Worm (Caenorhabditis elegans) whole organism, L1 larva: ENCODE measurements around the gene F20B6.9.
"Not testable (repeated sequence)": the region's sequence is repeated elsewhere in the genome, so short reads cannot be mapped to it uniquely, and the experiment has no call there.

ENCODE experiments used
- C16A3.4 ChIP-seq: fragments of 150-350 bp; optimal IDR thresholded peaks from 2 replicates; lab custom pipeline; 2014; ENCODE audit warnings: missing biosample characterization, missing genetic modification characterization
- C34B4.2 ChIP-seq: sonication (generic microtip); optimal IDR thresholded peaks from 2 replicates; lab custom pipeline; 2017; ENCODE audit warnings: mild to moderate bottlenecking, missing genetic modification characterization, missing compliant biosample characterization
- Y116A8C.19 ChIP-seq: sonication (generic microtip); optimal IDR thresholded peaks from 2 replicates; lab custom pipeline; 2016; ENCODE audit warnings: missing compliant biosample characterization, missing genetic modification characterization, borderline replicate concordance
- aha-1 ChIP-seq: fragments of 150-350 bp; optimal IDR thresholded peaks from 2 replicates; lab custom pipeline; 2014; ENCODE audit warnings: missing biosample characterization, missing genetic modification characterization
- alr-1 ChIP-seq: fragments of 200-800 bp; sonication (Bioruptor generic); optimal IDR thresholded peaks from 2 replicates; lab custom pipeline; 2018; ENCODE audit warnings: borderline replicate concordance, mild to moderate bottlenecking, missing genetic modification characterization, missing compliant biosample characterization
- ama-1 ChIP-seq: fragments of 150-350 bp; optimal IDR thresholded peaks from 2 replicates; lab custom pipeline; 2014
- ceh-63 ChIP-seq: fragments of 200-800 bp; sonication (Bioruptor generic); optimal IDR thresholded peaks from 2 replicates; lab custom pipeline; 2018; ENCODE audit warnings: mild to moderate bottlenecking, missing genetic modification characterization, missing compliant biosample characterization
- ceh-88 ChIP-seq: fragments of 200-800 bp; sonication (Bioruptor generic); IDR thresholded peaks from 2 replicates; pipeline ENCODE4 v1.3.6; 2022; ENCODE audit warnings: missing genetic modification characterization, missing compliant biosample characterization
- ces-1 ChIP-seq: fragments of 150-350 bp; optimal IDR thresholded peaks from 2 replicates; lab custom pipeline; 2014; ENCODE audit warnings: missing biosample characterization, missing genetic modification reagents, missing genetic modification characterization
- dpl-1 ChIP-seq, 3 experiments: fragments of 150-350 bp in 2 of 3; sonication (generic microtip) in 1 of 3; optimal IDR thresholded peaks; 2 replicates each; lab custom pipeline; 2014 to 2017; ENCODE audit warnings: missing biosample characterization in 3 of 3, missing genetic modification characterization in 3 of 3, missing genetic modification reagents in 3 of 3
- dsc-1 ChIP-seq: sonication (generic microtip); optimal IDR thresholded peaks from 2 replicates; lab custom pipeline; 2016; ENCODE audit warnings: mild to moderate bottlenecking, missing genetic modification characterization, missing compliant biosample characterization
- efl-1 ChIP-seq, 4 experiments: fragments of 150-350 bp; optimal IDR thresholded peaks in 3 of 4; peaks in 1 of 4; 1 replicate in 1 of 4; 2 replicates in 3 of 4; lab custom pipeline; 2014; ENCODE audit warnings: missing biosample characterization in 2 of 4, missing genetic modification characterization in 2 of 4, missing genetic modification reagents in 2 of 4
- efl-3 ChIP-seq: fragments of 200-800 bp; sonication (Bioruptor generic); optimal IDR thresholded peaks from 2 replicates; lab custom pipeline; 2018; ENCODE audit warnings: mild to moderate bottlenecking, missing genetic modification characterization, missing compliant biosample characterization
- egl-27 ChIP-seq, 2 experiments: fragments of 150-350 bp in 1 of 2; sonication (generic microtip); optimal IDR thresholded peaks; 3 replicates each; lab custom pipeline; 2017 to 2018; ENCODE audit warnings: missing biosample characterization in 2 of 2, missing genetic modification characterization in 2 of 2, missing genetic modification reagents in 2 of 2
- elt-2 ChIP-seq: sonication (generic microtip); optimal IDR thresholded peaks from 2 replicates; lab custom pipeline; 2016; ENCODE audit warnings: missing genetic modification characterization, mild to moderate bottlenecking, inconsistent platforms, missing compliant biosample characterization, missing genetic modification reagents
- grh-1 ChIP-seq: fragments of 200-800 bp; sonication (Bioruptor generic); IDR thresholded peaks from 2 replicates; pipeline ENCODE4 v1.3.6; 2022; ENCODE audit warnings: missing genetic modification reagents, missing genetic modification characterization, missing compliant biosample characterization
- hlh-4 ChIP-seq: sonication (generic microtip); optimal IDR thresholded peaks from 2 replicates; lab custom pipeline; 2016; ENCODE audit warnings: mild to moderate bottlenecking, missing genetic modification characterization, missing compliant biosample characterization
- hpl-2 ChIP-seq: fragments of 150-350 bp; optimal IDR thresholded peaks from 2 replicates; lab custom pipeline; 2014; ENCODE audit warnings: missing biosample characterization, missing genetic modification reagents, missing genetic modification characterization
- isw-1 ChIP-seq: fragments of 200-800 bp; sonication (Bioruptor generic); IDR thresholded peaks from 2 replicates; pipeline ENCODE4 v1.3.6; 2022; ENCODE audit warnings: missing genetic modification characterization, missing compliant biosample characterization
- lin-13 ChIP-seq: fragments of 150-350 bp; optimal IDR thresholded peaks from 2 replicates; lab custom pipeline; 2014; ENCODE audit warnings: missing biosample characterization, missing genetic modification reagents, missing genetic modification characterization
- lin-35 ChIP-seq, 2 experiments: fragments of 150-350 bp; optimal IDR thresholded peaks; 2 replicates each; lab custom pipeline; 2014; ENCODE audit warnings: missing biosample characterization in 2 of 2, missing genetic modification characterization in 2 of 2, missing genetic modification reagents in 2 of 2
- lir-3 ChIP-seq: sonication (generic microtip); optimal IDR thresholded peaks from 2 replicates; lab custom pipeline; 2016; ENCODE audit warnings: mild to moderate bottlenecking, missing genetic modification characterization, moderate library complexity, missing compliant biosample characterization; ENCODE audit not compliant: poor library complexity
- mab-9 ChIP-seq: fragments of 200-800 bp; sonication (Bioruptor generic); IDR thresholded peaks from 2 replicates; pipeline ENCODE4 v1.3.6; 2022; ENCODE audit warnings: missing genetic modification reagents, missing genetic modification characterization, missing compliant biosample characterization
- mep-1 ChIP-seq: fragments of 150-350 bp; optimal IDR thresholded peaks from 2 replicates; lab custom pipeline; 2014; ENCODE audit warnings: missing biosample characterization, missing genetic modification characterization
- nhr-11 ChIP-seq: fragments of 150-350 bp; optimal IDR thresholded peaks from 2 replicates; lab custom pipeline; 2014; ENCODE audit warnings: missing biosample characterization, missing genetic modification characterization
- nhr-12 ChIP-seq: sonication (generic microtip); optimal IDR thresholded peaks from 2 replicates; lab custom pipeline; 2017; ENCODE audit warnings: missing biosample characterization, missing genetic modification characterization
- nhr-20 ChIP-seq: sonication (generic microtip); optimal IDR thresholded peaks from 2 replicates; lab custom pipeline; 2016; ENCODE audit warnings: mild to moderate bottlenecking, missing genetic modification characterization, missing compliant biosample characterization
- nhr-47 ChIP-seq: sonication (generic microtip); optimal IDR thresholded peaks from 2 replicates; lab custom pipeline; 2016; ENCODE audit warnings: mild to moderate bottlenecking, missing genetic modification characterization, moderate library complexity, missing compliant biosample characterization
- nhr-71 ChIP-seq: sonication (generic microtip); optimal IDR thresholded peaks from 2 replicates; lab custom pipeline; 2016; ENCODE audit warnings: mild to moderate bottlenecking, missing genetic modification characterization, moderate library complexity, missing compliant biosample characterization
- nhr-77 ChIP-seq: fragments of 150-350 bp; optimal IDR thresholded peaks from 2 replicates; lab custom pipeline; 2014; ENCODE audit warnings: missing biosample characterization, missing genetic modification characterization
- nhr-84 ChIP-seq: sonication (generic microtip); optimal IDR thresholded peaks from 2 replicates; lab custom pipeline; 2017; ENCODE audit warnings: missing biosample characterization, missing genetic modification characterization
- nhr-85 ChIP-seq: sonication (generic microtip); peaks from one replicate; lab custom pipeline; 2016; ENCODE audit warnings: missing genetic modification characterization, inconsistent platforms, missing compliant biosample characterization
- pax-3 ChIP-seq: fragments of 200-800 bp; sonication (Bioruptor generic); optimal IDR thresholded peaks from 2 replicates; lab custom pipeline; 2018; ENCODE audit warnings: mild to moderate bottlenecking, missing genetic modification characterization, moderate library complexity, missing compliant biosample characterization
- rnt-1 ChIP-seq: sonication (generic microtip); optimal IDR thresholded peaks from 2 replicates; lab custom pipeline; 2016; ENCODE audit warnings: mild to moderate bottlenecking, missing genetic modification characterization, moderate library complexity, missing compliant biosample characterization
- skn-1 ChIP-seq: fragments of 150-350 bp; optimal IDR thresholded peaks from 2 replicates; lab custom pipeline; 2014; ENCODE audit warnings: missing biosample characterization, missing genetic modification characterization
- snpc-4 ChIP-seq: fragments of 150-350 bp; optimal IDR thresholded peaks from 2 replicates; lab custom pipeline; 2014; ENCODE audit warnings: missing biosample characterization, missing genetic modification characterization
- sox-4 ChIP-seq: sonication (generic microtip); optimal IDR thresholded peaks from 2 replicates; lab custom pipeline; 2016; ENCODE audit warnings: missing genetic modification characterization, missing compliant biosample characterization
- sup-37 ChIP-seq: fragments of 200-800 bp; sonication (Bioruptor generic); optimal IDR thresholded peaks from 2 replicates; lab custom pipeline; 2018; ENCODE audit warnings: mild to moderate bottlenecking, missing genetic modification characterization, missing compliant biosample characterization
- swsn-7 ChIP-seq: sonication (generic microtip); optimal IDR thresholded peaks from 2 replicates; lab custom pipeline; 2016; ENCODE audit warnings: missing genetic modification characterization, missing compliant biosample characterization
- tbx-2 ChIP-seq: sonication (generic microtip); optimal IDR thresholded peaks from 2 replicates; lab custom pipeline; 2016; ENCODE audit warnings: missing genetic modification characterization, missing compliant biosample characterization
- tlp-1 ChIP-seq: fragments of 150-350 bp; optimal IDR thresholded peaks from 2 replicates; lab custom pipeline; 2014; ENCODE audit warnings: missing biosample characterization, missing genetic modification characterization
- unc-130 ChIP-seq: fragments of 150-350 bp; optimal IDR thresholded peaks from 2 replicates; lab custom pipeline; 2017; ENCODE audit warnings: missing biosample characterization, missing genetic modification characterization, inconsistent platforms
- unc-86 ChIP-seq: sonication (generic microtip); optimal IDR thresholded peaks from 2 replicates; lab custom pipeline; 2016; ENCODE audit warnings: missing genetic modification characterization, missing compliant biosample characterization
- unc-98 ChIP-seq: fragments of 200-800 bp; sonication (Bioruptor generic); IDR thresholded peaks from 2 replicates; pipeline ENCODE4 v1.3.6; 2022; ENCODE audit warnings: missing genetic modification characterization, missing compliant biosample characterization
- xbp-1 ChIP-seq: sonication (generic microtip); optimal IDR thresholded peaks from 2 replicates; lab custom pipeline; 2016; ENCODE audit warnings: missing genetic modification characterization, missing compliant biosample characterization
- zag-1 ChIP-seq: fragments of 150-350 bp; optimal IDR thresholded peaks from 2 replicates; lab custom pipeline; 2014; ENCODE audit warnings: missing biosample characterization, missing genetic modification characterization
- zip-4 ChIP-seq: fragments of 200-800 bp; sonication (Bioruptor generic); optimal IDR thresholded peaks from 2 replicates; lab custom pipeline; 2018; ENCODE audit warnings: mild to moderate bottlenecking, missing genetic modification characterization, moderate library complexity, missing compliant biosample characterization

Gene F20B6.9

DNA sequence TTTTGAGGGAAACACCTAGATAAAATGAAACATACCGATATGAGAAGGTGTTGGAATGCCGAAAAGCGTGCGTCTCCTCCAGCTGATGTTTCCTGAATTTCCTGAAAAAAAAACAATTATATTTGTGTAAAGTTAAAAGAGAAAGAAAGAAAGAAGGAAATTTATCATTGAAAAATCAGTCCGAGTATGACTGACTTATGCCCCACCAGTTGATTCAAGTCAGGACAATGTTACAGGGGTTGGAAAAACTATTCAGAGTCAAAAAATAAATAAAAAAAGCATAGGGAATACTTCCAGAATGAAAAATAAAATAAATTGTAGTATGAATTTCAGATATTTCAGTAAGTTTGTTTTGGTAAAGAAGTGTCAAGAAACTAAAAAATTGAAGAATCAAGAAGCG, at the start of gene F20B6.9:
TSS of gene F20B6.9 (minus strand) at position 101 of the 400 bp plus-strand sequence.
- TF ChIP-seq isw-1 (GFP tag; lab: Robert Waterston, UW); ceh-63; nhr-77: not testable (repeated sequence)
- TF ChIP-seq, all 84 proteins: peak for 0; not testable (repeated sequence) for 84

DNA sequence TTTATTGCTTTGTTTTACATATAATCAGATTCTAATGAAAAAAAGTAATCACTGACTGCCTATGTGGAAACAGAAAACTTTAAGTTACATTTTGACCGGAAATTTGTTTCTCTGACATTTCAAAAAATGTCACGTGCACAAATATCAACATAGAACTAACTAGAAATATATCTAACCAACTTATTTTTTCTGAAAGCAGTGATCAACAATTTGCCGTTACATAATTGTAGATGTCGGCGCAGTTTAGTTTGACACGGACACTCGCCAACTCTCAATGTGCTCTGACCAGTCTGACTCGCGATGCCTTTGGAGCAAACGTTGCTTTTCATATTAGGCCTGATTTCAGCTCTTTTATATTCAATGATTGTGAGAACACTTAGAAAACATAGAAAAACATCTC, 49.5 kb upstream of the F20B6.9 start, which contains the start of gene srv-6:
TSS of gene srv-6 (plus strand) at position 301 of the 400 bp plus-strand sequence.
- no peak for TF ChIP-seq ces-1 (GFP tag; lab: Kevin White, UChicago)

DNA sequence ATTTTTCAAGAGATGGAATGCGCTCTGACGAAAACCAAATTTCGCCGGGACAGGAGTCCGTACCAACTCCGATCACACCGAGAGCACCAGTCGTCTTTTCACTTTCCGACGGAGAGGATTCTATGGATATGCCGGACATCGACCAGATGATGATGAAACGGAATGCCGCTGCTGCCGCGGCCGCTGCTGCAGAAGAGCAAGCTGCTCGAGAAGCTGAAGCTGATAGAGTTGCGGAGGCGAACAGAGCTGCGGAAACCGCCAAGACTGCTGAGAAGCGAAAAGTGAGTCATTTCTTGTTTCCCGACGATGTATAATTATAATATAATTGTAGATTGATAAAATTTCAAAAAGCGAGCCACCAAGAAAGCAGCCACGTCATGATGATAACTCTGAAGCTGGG, 48.1 kb upstream of the F20B6.9 start:
- no peak for TF ChIP-seq mab-9

DNA sequence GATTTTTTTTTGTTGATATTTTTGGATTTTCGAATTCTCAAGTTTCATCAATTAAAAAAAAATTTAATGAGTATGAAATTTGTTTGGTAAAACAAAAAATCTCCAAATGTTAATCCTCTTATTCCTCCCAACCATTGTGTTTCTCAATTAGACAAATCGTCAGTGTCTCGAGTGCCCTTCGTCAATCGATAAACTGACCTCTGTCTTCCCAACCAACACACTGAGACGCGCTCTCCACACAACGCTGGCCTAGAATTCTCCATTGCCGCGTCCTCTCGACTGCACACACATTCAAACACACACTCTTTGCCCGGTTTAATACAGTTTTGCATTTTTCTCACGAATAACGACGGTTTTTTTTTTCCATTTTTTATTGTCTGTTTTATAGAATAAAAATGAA, 47.5 kb upstream of the F20B6.9 start, which contains the start of gene taf-11.1:
TSS of gene taf-11.1 (plus strand) at position 389 of the 400 bp plus-strand sequence.
- TF ChIP-seq alr-1 (no peak), ces-1 (GFP tag; lab: Kevin White, UChicago) (no peak), nhr-11 (no peak), lin-13 (GFP tag; lab: Kevin White, UChicago) (no peak), xbp-1 (tag; lab: Kevin White, UChicago) (peak; percentile 11), aha-1 (tag; lab: Kevin White, UChicago) (no peak), C34B4.2 (tag; lab: Kevin White, UChicago) (no peak), nhr-71 (peak; percentile 29), nhr-47 (tag; lab: Kevin White, UChicago) (no peak), unc-86 (no peak), grh-1 (GFP tag; lab: Robert Waterston, UW) (no peak), zip-4 (GFP tag; lab: Kevin White, UChicago) (no peak), tlp-1 (tag; lab: Kevin White, UChicago) (no peak), ama-1 (lab: Kevin White, UChicago) (no peak), elt-2 (tag; lab: Kevin White, UChicago) (no peak), zag-1 (tag; lab: Kevin White, UChicago) (no peak), nhr-20 (tag; lab: Kevin White, UChicago) (peak; percentile 2), nhr-77 (no peak), hpl-2 (GFP tag; lab: Kevin White, UChicago) (no peak), efl-3 (GFP tag; lab: Kevin White, UChicago) (no peak), sox-4 (tag; lab: Kevin White, UChicago) (no peak), tbx-2 (no peak), pax-3 (tag; lab: Kevin White, UChicago) (no peak), nhr-85 (peak; percentile 68), unc-130 (no peak), lir-3 (tag; lab: Kevin White, UChicago) (no peak), unc-98 (GFP tag; lab: Robert Waterston, UW) (no peak), ceh-88 (GFP tag; lab: Robert Waterston, UW) (no peak), snpc-4 (tag; lab: Kevin White, UChicago) (no peak), mep-1 (tag; lab: Kevin White, UChicago) (peak; percentile 26), dpl-1 (GFP tag; optimal IDR thresholded peaks at IDR 0.05; lab: Kevin White, UChicago) (peak in 2 of 3 experiments; percentile 16 to 34), Y116A8C.19 (tag; lab: Kevin White, UChicago) (no peak), ceh-63 (no peak), hlh-4 (tag; lab: Kevin White, UChicago) (no peak), dsc-1 (tag; lab: Kevin White, UChicago) (no peak), C16A3.4 (tag; lab: Kevin White, UChicago) (no peak), efl-1 (optimal IDR thresholded peaks at IDR 0.05; lab: Kevin White, UChicago) (no peak), efl-1 (GFP tag; optimal IDR thresholded peaks at IDR 0.05 in 1 of 2; lab: Kevin White, UChicago) (peak in 1 of 2 experiments; percentile 32), rnt-1 (tag; lab: Kevin White, UChicago) (peak; percentile 29), swsn-7 (tag; lab: Kevin White, UChicago) (no peak), sup-37 (no peak), egl-27 (tag; optimal IDR thresholded peaks at IDR 0.05; lab: Kevin White, UChicago) (no peak), skn-1 (no peak), nhr-12 (tag; lab: Kevin White, UChicago) (no peak), nhr-84 (no peak), lin-35 (GFP tag; optimal IDR thresholded peaks at IDR 0.05; lab: Kevin White, UChicago) (peak in 1 of 2 experiments; percentile 53)
